Fruit fly (Drosophila melanogaster) Kc167 (cell line): ENCODE measurements around the gene CG11279.

Experiments
- Myc ChIP-seq: fragments of >200 bp; optimal IDR thresholded peaks from 2 replicates; lab custom pipeline; 2017; ENCODE audit warnings: missing external identifiers
- Sin3A ChIP-seq: fragments of >200 bp; optimal IDR thresholded peaks from 2 replicates; lab custom pipeline; 2018; ENCODE audit warnings: missing external identifiers
- h ChIP-seq: fragments of >200 bp; optimal IDR thresholded peaks from 3 replicates; lab custom pipeline; 2018; ENCODE audit warnings: missing external identifiers
- insv ChIP-seq: fragments of >200 bp; optimal IDR thresholded peaks from 3 replicates; lab custom pipeline; 2018; ENCODE audit warnings: missing external identifiers
- psq ChIP-seq: fragments of >200 bp; optimal IDR thresholded peaks from 2 replicates; lab custom pipeline; 2017; ENCODE audit warnings: missing external identifiers
- ttk ChIP-seq: sonication (Bioruptor generic); optimal IDR thresholded peaks from 2 replicates; lab custom pipeline; 2017; ENCODE audit warnings: missing external identifiers

The CG11279 gene

DNA sequence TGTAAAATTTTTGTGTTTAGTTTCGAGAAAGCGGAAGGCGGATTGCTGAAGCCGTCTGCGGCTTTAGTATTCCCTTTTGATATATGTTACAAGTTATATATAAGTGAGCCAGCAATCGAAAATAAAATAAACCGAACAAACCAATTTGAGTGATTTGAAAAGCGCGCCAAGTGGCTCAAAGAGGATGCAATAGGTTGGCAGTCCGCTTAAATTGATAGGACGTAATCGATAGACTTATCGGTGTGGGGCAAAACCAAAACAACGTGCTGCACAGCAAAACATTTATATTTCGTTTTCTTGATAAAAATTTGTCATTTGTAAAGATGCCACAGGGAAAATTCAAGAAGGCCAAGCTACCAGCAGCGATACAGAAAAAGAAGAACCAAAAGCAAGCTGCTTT is at the start of gene CG11279:
Gene CG11279, plus strand, starts transcription at position 220 of the 400 bp plus-strand sequence.
- no peak for TF ChIP-seq psq (lab: Kevin White, UChicago)
- no peak for TF ChIP-seq Sin3A
- TF ChIP-seq ttk (lab: Kevin White, UChicago) = no peak
- TF ChIP-seq insv (lab: Kevin White, UChicago) = no peak
- TF ChIP-seq h (lab: Kevin White, UChicago) = no peak
- no peak for TF ChIP-seq Myc (lab: Kevin White, UChicago)

- no peak for TF ChIP-seq psq (lab: Kevin White, UChicago)
- no peak for TF ChIP-seq insv (lab: Kevin White, UChicago)
These were observed 40.3 kb upstream of the CG11279 start, which contains the start of gene CG11263 for dm6 chr3L:13006490-13006889. Gene CG11263 (plus strand): TSS chr3L:13006817.

dm6 chr3L:13007946-13008462 is 38.8 kb upstream of the CG11279 start:
- no peak for TF ChIP-seq Myc (lab: Kevin White, UChicago)
- TF ChIP-seq psq (lab: Kevin White, UChicago) = no peak
- no peak for TF ChIP-seq insv (lab: Kevin White, UChicago)
- TF ChIP-seq Sin3A = no peak
- no peak for TF ChIP-seq h (lab: Kevin White, UChicago)
- TF ChIP-seq ttk (lab: Kevin White, UChicago) = no peak

dm6 chr3L:13011511-13011910 is 35.3 kb upstream of the CG11279 start, which contains the start of gene Cul6:
Gene Cul6 (minus strand): TSS chr3L:13011685.
- TF ChIP-seq insv (lab: Kevin White, UChicago) (no peak), ttk (lab: Kevin White, UChicago) (no peak), Sin3A (no peak), h (lab: Kevin White, UChicago) (no peak), psq (lab: Kevin White, UChicago) (no peak)

DNA sequence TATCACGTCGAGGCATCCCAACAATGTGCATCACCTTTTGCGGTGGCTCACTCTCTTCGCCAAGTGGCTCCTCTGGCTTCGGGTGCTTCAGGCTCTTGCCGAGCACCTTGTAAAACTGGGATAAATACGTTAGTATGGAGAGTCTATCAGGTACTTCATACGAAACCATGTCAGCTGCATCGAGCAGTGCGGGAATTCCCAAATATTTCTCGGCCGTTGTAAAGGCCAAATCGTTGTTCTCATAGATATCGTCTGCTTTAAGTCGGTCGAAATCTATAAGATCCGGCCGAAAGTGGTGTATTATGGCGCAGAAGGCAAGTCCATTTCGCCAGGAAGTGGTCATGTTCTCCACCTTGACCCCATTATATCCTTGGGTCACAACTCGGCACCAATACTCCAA is 32.1 kb upstream of the CG11279 start:
- TF ChIP-seq Myc (lab: Kevin White, UChicago) (no peak), Sin3A (no peak), insv (lab: Kevin White, UChicago) (no peak), h (lab: Kevin White, UChicago) (no peak), ttk (lab: Kevin White, UChicago) (no peak), psq (lab: Kevin White, UChicago) (no peak)

dm6 chr3L:13015195-13015822 is 31.5 kb upstream of the CG11279 start, which contains the start of gene MICAL-like:
Gene MICAL-like (minus strand): TSS chr3L:13015332.
- TF ChIP-seq psq (lab: Kevin White, UChicago) (no peak), insv (lab: Kevin White, UChicago) (no peak), Myc (lab: Kevin White, UChicago) (no peak), ttk (lab: Kevin White, UChicago) (no peak), h (lab: Kevin White, UChicago) (no peak), Sin3A (no peak)

DNA sequence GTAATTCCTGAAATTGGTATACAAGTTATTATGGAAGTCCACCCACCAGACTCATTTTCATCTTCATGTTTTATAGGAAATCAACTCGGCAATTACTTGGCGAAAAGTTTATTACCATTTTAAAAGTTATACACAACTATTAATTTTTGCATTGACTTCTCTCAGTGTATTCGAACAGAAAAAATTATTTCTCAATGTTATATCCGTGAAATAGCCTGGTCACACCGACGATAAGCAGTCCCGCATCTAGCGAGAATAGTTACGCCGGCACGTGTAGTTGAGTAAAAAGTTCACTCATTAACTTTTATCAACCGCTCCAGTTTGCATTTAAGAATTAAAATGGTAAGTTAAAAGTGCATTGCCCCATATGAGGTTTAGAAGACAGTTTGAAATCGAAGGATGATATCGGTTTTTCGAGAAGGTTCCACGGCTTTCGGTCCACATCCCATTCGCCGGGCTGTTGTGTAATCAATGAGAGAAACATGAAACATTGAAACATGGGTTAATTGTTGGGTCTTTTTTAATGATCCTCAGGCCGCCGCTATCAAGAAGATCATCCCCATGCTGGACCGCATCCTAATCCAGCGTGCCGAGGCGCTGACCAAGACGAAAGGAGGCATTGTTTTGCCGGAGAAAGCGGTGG is 30.8 kb upstream of the CG11279 start, which contains the start of gene CG11267:
Gene CG11267, plus strand, starts transcription at position 228 of the 643 bp plus-strand sequence.
- TF ChIP-seq Myc (lab: Kevin White, UChicago) (no peak), Sin3A (no peak), insv (lab: Kevin White, UChicago) (no peak), h (lab: Kevin White, UChicago) (no peak), ttk (lab: Kevin White, UChicago) (no peak), psq (lab: Kevin White, UChicago) (no peak)

dm6 chr3L:13017803-13018324 is 28.9 kb upstream of the CG11279 start, which contains the start of the genes mRpL20 and Icmt:
Gene mRpL20 (minus strand): TSS chr3L:13017867.
Gene Icmt (plus strand): TSS chr3L:13018266.
- TF ChIP-seq ttk (lab: Kevin White, UChicago) = no peak
- TF ChIP-seq h (lab: Kevin White, UChicago) = no peak
- TF ChIP-seq psq (lab: Kevin White, UChicago) = no peak
- no peak for TF ChIP-seq insv (lab: Kevin White, UChicago)
- TF ChIP-seq Sin3A = no peak
- TF ChIP-seq Myc (lab: Kevin White, UChicago) = no peak

DNA sequence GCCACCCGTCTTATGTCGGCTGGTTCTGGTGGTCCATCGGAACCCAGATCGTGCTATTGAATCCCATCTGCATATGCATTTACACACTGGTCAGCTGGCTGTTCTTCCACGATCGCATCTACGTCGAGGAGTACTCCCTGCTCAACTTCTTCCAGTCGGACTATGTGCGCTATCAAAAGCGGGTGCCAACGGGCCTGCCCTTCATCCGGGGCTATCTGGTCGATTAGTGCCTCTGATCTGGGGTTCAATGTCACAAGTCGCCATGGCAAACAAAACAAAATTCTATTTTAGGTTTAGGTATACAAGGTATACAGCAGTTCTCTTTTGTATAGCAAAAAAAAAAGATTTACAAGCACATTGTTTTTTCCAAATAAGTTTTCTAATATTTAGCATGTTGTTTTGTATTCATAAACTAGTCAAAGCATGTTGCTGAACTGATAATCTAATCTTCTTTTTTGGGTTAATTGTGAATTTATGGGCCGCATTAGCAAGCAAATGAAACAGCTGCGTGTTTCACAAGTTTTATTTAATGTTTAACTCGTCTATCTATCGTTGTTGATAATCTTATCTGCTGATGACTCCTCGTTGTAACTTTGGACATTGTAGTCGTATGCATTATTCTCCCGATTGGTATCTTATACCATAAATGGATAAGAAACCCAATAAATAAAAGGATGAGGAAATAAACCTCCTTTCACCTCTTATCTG is 27.4 kb upstream of the CG11279 start:
- TF ChIP-seq ttk (lab: Kevin White, UChicago) (no peak), h (lab: Kevin White, UChicago) (no peak), insv (lab: Kevin White, UChicago) (no peak), psq (lab: Kevin White, UChicago) (no peak), Myc (lab: Kevin White, UChicago) (no peak), Sin3A (no peak)

DNA sequence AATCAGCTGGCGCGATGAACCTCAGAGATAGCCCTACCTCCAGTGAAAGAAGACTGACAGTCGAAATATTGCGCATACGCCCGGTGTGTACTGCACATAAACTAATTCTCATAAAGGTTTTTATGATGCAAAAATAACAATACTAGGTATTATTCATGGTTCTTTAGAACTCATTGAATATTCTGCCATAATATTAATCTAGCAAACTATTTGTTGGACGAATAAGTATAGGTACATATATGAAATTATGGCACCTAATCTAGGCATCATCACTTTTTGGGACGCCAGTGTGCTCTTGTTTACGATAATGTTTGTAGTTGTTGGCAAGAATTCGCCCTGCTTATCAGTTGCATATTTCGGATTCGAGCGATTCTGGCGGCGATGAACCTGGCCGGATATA is 25.1 kb upstream of the CG11279 start:
- TF ChIP-seq Sin3A (no peak), psq (lab: Kevin White, UChicago) (no peak), h (lab: Kevin White, UChicago) (no peak), insv (lab: Kevin White, UChicago) (no peak), Myc (lab: Kevin White, UChicago) (no peak), ttk (lab: Kevin White, UChicago) (no peak)
